Fruit fly (Drosophila melanogaster): ENCODE measurements around the gene CG3226.

DNA sequence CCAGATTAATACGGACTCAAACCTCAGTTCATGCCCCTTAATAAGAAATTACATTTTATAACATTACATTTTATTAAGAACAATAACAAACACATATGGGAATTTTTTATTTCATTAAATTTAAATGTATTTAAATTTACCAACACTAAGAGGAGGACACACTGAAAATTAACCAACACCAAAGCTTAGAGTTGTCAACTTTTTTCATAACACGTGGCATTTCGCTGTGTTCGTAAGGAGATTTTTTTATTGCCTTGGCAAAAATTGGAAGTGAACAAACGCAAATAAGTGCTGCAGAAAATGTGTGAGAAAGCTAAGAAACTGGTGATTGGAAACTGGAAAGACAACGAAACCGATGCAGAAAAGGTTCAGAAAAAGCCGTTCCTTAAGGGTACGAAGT is 20.4 kb downstream of the CG3226 start, which contains the start of gene CG14443:
- TF ChIP-seq OdsH (GFP tag; optimal IDR thresholded peaks at IDR 0.05) (no peak), Gug (GFP tag; IDR thresholded peaks at IDR 0.05) (no peak), CG34406 (GFP tag; optimal IDR thresholded peaks at IDR 0.05) (no peak), CG1621 (tag; optimal IDR thresholded peaks at IDR 0.05) (no peak), esn (GFP tag; optimal IDR thresholded peaks at IDR 0.05) (no peak), Eip93F (GFP tag; optimal IDR thresholded peaks at IDR 0.05) (no peak), CG6854 (GFP tag; optimal IDR thresholded peaks at IDR 0.05) (no peak)
